Worm (Caenorhabditis elegans): ENCODE results near the gene ttr-40.

- TF ChIP-seq F13H6.1 (tag; optimal IDR thresholded peaks at IDR 0.05) (peak; percentile 99), gmeb-1 (tag; optimal IDR thresholded peaks at IDR 0.05) (peak; percentile 92)
Observed at ce11 chrV:9343629-9344624, 11.3 kb downstream of the ttr-40 start, which contains the start of gene tos-1.

All from whole organism, L2 larva.